Fruit fly (Drosophila melanogaster): ENCODE results near the gene CG33635.

Gene CG33635

dm6 chr2L:153142-153541, 5.3 kb downstream of the CG33635 start, which contains the start of gene CG42399:
Gene CG42399, minus strand, starts transcription at chr2L:153300.
- TF ChIP-seq Hr96 (GFP tag; optimal IDR thresholded peaks at IDR 0.05) (no peak), kay (GFP tag; ENCODE audit: borderline replicate concordance) (no peak), Crg-1 (GFP tag; optimal IDR thresholded peaks at IDR 0.05) (no peak), CG5204 (GFP tag; optimal IDR thresholded peaks at IDR 0.05) (no peak), cnc (optimal IDR thresholded peaks at IDR 0.05) (no peak), CG12768 (GFP tag; optimal IDR thresholded peaks at IDR 0.05) (no peak), tj (GFP tag; optimal IDR thresholded peaks at IDR 0.05) (no peak), CG7045 (GFP tag; optimal IDR thresholded peaks at IDR 0.05) (no peak), bab1 (GFP tag; optimal IDR thresholded peaks at IDR 0.05) (no peak), toe (GFP tag; optimal IDR thresholded peaks at IDR 0.05) (no peak), CG11617 (GFP tag; optimal IDR thresholded peaks at IDR 0.05) (no peak), CG33017 (tag; optimal IDR thresholded peaks at IDR 0.05) (no peak)

dm6 chr2L:146503-146902, 12.0 kb downstream of the CG33635 start:
- no peak for TF ChIP-seq CG1620 (GFP tag; optimal IDR thresholded peaks at IDR 0.05)
- TF ChIP-seq pad (GFP tag; optimal IDR thresholded peaks at IDR 0.05): no peak
- TF ChIP-seq tj (GFP tag; optimal IDR thresholded peaks at IDR 0.05): no peak
- TF ChIP-seq toe (GFP tag; optimal IDR thresholded peaks at IDR 0.05): no peak
- TF ChIP-seq CG11617 (GFP tag; optimal IDR thresholded peaks at IDR 0.05): no peak
- no peak for TF ChIP-seq Clk (GFP tag; optimal IDR thresholded peaks at IDR 0.05)
- no peak for TF ChIP-seq cnc (optimal IDR thresholded peaks at IDR 0.05)
- no peak for TF ChIP-seq Crg-1 (GFP tag; optimal IDR thresholded peaks at IDR 0.05)

dm6 chr2L:143088-143487, 15.4 kb downstream of the CG33635 start, which contains the start of the genes CG31974 and CG11454:
Gene CG31974, minus strand, starts transcription at chr2L:143091.
Gene CG11454, plus strand, starts transcription at chr2L:143323.
- TF ChIP-seq Crg-1 (GFP tag; optimal IDR thresholded peaks at IDR 0.05) (no peak), CG7045 (GFP tag; optimal IDR thresholded peaks at IDR 0.05) (no peak), pad (GFP tag; optimal IDR thresholded peaks at IDR 0.05) (no peak), Mnt (GFP tag; optimal IDR thresholded peaks at IDR 0.05) (peak; percentile 1), CG11617 (GFP tag; optimal IDR thresholded peaks at IDR 0.05) (no peak), Clk (GFP tag; optimal IDR thresholded peaks at IDR 0.05) (no peak), kay (GFP tag; ENCODE audit: borderline replicate concordance) (no peak), Hr96 (GFP tag; optimal IDR thresholded peaks at IDR 0.05) (no peak), CG5204 (GFP tag; optimal IDR thresholded peaks at IDR 0.05) (no peak), CG12768 (GFP tag; optimal IDR thresholded peaks at IDR 0.05) (no peak), CG33017 (tag; optimal IDR thresholded peaks at IDR 0.05) (no peak), bab1 (GFP tag; optimal IDR thresholded peaks at IDR 0.05) (peak; percentile 9), CG14711 (tag; optimal IDR thresholded peaks at IDR 0.05) (no peak), tj (GFP tag; optimal IDR thresholded peaks at IDR 0.05) (no peak), cic (GFP tag; optimal IDR thresholded peaks at IDR 0.05) (peak; percentile 40)

- no peak for TF ChIP-seq pad (GFP tag; optimal IDR thresholded peaks at IDR 0.05)
- peak; percentile 26 for TF ChIP-seq Mnt (GFP tag; optimal IDR thresholded peaks at IDR 0.05)
- TF ChIP-seq cnc (optimal IDR thresholded peaks at IDR 0.05): peak in 1 of 2 experiments; percentile 68
- no peak for TF ChIP-seq CG5204 (GFP tag; optimal IDR thresholded peaks at IDR 0.05)
- TF ChIP-seq bab1 (GFP tag; optimal IDR thresholded peaks at IDR 0.05): no peak
- TF ChIP-seq kay (GFP tag; ENCODE audit: borderline replicate concordance): peak; percentile 1
Measured at dm6 chr2L:140849-141248, 17.6 kb downstream of the CG33635 start, which contains the start of the genes CG31975 and ovm. Gene CG31975, minus strand, starts transcription at chr2L:140992. Gene ovm, minus strand, starts transcription at chr2L:140992.

- TF ChIP-seq CG12768 (GFP tag; optimal IDR thresholded peaks at IDR 0.05) (peak; percentile 27), Clk (GFP tag; optimal IDR thresholded peaks at IDR 0.05) (no peak), CG11617 (GFP tag; optimal IDR thresholded peaks at IDR 0.05) (no peak), cic (GFP tag; optimal IDR thresholded peaks at IDR 0.05) (peak; percentile 37)
Measured at dm6 chr2L:139610-140009, 18.9 kb downstream of the CG33635 start.

dm6 chr2L:138063-138462, 20.4 kb downstream of the CG33635 start:
- TF ChIP-seq kay (GFP tag; ENCODE audit: borderline replicate concordance): no peak
- no peak for TF ChIP-seq CG11617 (GFP tag; optimal IDR thresholded peaks at IDR 0.05)
- TF ChIP-seq CG33017 (tag; optimal IDR thresholded peaks at IDR 0.05): no peak
- no peak for TF ChIP-seq CG14711 (tag; optimal IDR thresholded peaks at IDR 0.05)
- TF ChIP-seq CG5204 (GFP tag; optimal IDR thresholded peaks at IDR 0.05): no peak
- TF ChIP-seq Clk (GFP tag; optimal IDR thresholded peaks at IDR 0.05): no peak
- TF ChIP-seq Crg-1 (GFP tag; optimal IDR thresholded peaks at IDR 0.05): no peak
- TF ChIP-seq bab1 (GFP tag; optimal IDR thresholded peaks at IDR 0.05): no peak

- TF ChIP-seq CG12768 (GFP tag; optimal IDR thresholded peaks at IDR 0.05) (peak; percentile 11), cic (GFP tag; optimal IDR thresholded peaks at IDR 0.05) (peak; percentile 53), CG7101 (tag; optimal IDR thresholded peaks at IDR 0.05) (no peak), kay (GFP tag; ENCODE audit: borderline replicate concordance) (peak; percentile 84)
Measured at dm6 chr2L:136747-137709, 21.4 kb downstream of the CG33635 start.
